Fruit fly (Drosophila melanogaster) whole organism, adult: ENCODE measurements around the gene CG43077.

ENCODE experiments used
- CG11617 ChIP-seq: fragments of 200-800 bp; sonication (Bioruptor generic); optimal IDR thresholded peaks from 2 replicates; lab custom pipeline; 2017; ENCODE audit warnings: mild to moderate bottlenecking, missing biosample characterization, missing genetic modification reagents, missing genetic modification characterization
- CG12768 ChIP-seq: fragments of 200-800 bp; sonication (Bioruptor generic); optimal IDR thresholded peaks from 2 replicates; lab custom pipeline; 2017; ENCODE audit warnings: missing biosample characterization, missing genetic modification characterization, mild to moderate bottlenecking, moderate library complexity, missing genetic modification reagents
- CG14711 ChIP-seq: fragments of 200-800 bp; sonication (Bioruptor generic); optimal IDR thresholded peaks from 2 replicates; lab custom pipeline; 2018; ENCODE audit warnings: missing biosample characterization, mild to moderate bottlenecking, missing genetic modification characterization, moderate library complexity
- CG1620 ChIP-seq: fragments of 200-800 bp; sonication (Bioruptor generic); optimal IDR thresholded peaks from 2 replicates; lab custom pipeline; 2016; ENCODE audit warnings: missing biosample characterization, missing genetic modification characterization
- CG33017 ChIP-seq: fragments of 200-800 bp; sonication (Bioruptor generic); optimal IDR thresholded peaks from 2 replicates; lab custom pipeline; 2018; ENCODE audit warnings: missing biosample characterization, mild to moderate bottlenecking, missing genetic modification characterization, moderate library complexity
- CG5204 ChIP-seq: fragments of 200-800 bp; sonication (Bioruptor generic); optimal IDR thresholded peaks from 2 replicates; lab custom pipeline; 2016; ENCODE audit warnings: missing biosample characterization, missing genetic modification characterization
- CG7045 ChIP-seq: fragments of 200-800 bp; sonication (Bioruptor generic); optimal IDR thresholded peaks from 2 replicates; lab custom pipeline; 2017; ENCODE audit warnings: missing biosample characterization, mild to moderate bottlenecking, missing genetic modification characterization
- CG7101 ChIP-seq: fragments of 200-800 bp; sonication (Bioruptor generic); optimal IDR thresholded peaks from 2 replicates; lab custom pipeline; 2018; ENCODE audit warnings: missing biosample characterization, mild to moderate bottlenecking, missing genetic modification characterization, moderate library complexity
- Clk ChIP-seq: fragments of 200-800 bp; sonication (Bioruptor generic); optimal IDR thresholded peaks from 2 replicates; lab custom pipeline; 2017; ENCODE audit warnings: missing biosample characterization, missing genetic modification characterization
- Crg-1 ChIP-seq: fragments of 200-800 bp; sonication (Bioruptor generic); optimal IDR thresholded peaks from 2 replicates; lab custom pipeline; 2016; ENCODE audit warnings: missing biosample characterization, missing genetic modification characterization
- Hr96 ChIP-seq: fragments of 200-800 bp; sonication (Bioruptor generic); optimal IDR thresholded peaks from 2 replicates; lab custom pipeline; 2016; ENCODE audit warnings: missing biosample characterization, missing genetic modification characterization
- Mnt ChIP-seq: fragments of 200-800 bp; sonication (Bioruptor generic); optimal IDR thresholded peaks from 2 replicates; lab custom pipeline; 2016; ENCODE audit warnings: missing biosample characterization, mild to moderate bottlenecking, missing genetic modification characterization
- bab1 ChIP-seq: fragments of 200-800 bp; sonication (Bioruptor generic); optimal IDR thresholded peaks from 3 replicates; lab custom pipeline; 2019; ENCODE audit warnings: missing biosample characterization, mild to moderate bottlenecking, missing genetic modification characterization, moderate library complexity
- cic ChIP-seq: fragments of 200-800 bp; sonication (Bioruptor generic); optimal IDR thresholded peaks from 2 replicates; lab custom pipeline; 2017; ENCODE audit warnings: missing biosample characterization, mild to moderate bottlenecking, missing genetic modification characterization, moderate library complexity
- cnc ChIP-seq, 2 experiments: fragments of >200 bp; optimal IDR thresholded peaks; 2 replicates each; lab custom pipeline; 2017
- kay ChIP-seq: fragments of 200-800 bp; sonication (Bioruptor generic); peaks from one replicate; lab custom pipeline; 2016; ENCODE audit warnings: missing biosample characterization, missing genetic modification characterization, borderline replicate concordance
- ovo ChIP-seq: fragments of 200-800 bp; sonication (Bioruptor generic); optimal IDR thresholded peaks from 2 replicates; lab custom pipeline; 2016; ENCODE audit warnings: missing biosample characterization, missing genetic modification characterization
- pad ChIP-seq: fragments of 200-800 bp; sonication (Bioruptor generic); optimal IDR thresholded peaks from 3 replicates; lab custom pipeline; 2017; ENCODE audit warnings: missing biosample characterization, missing genetic modification characterization, mild to moderate bottlenecking, moderate library complexity, missing genetic modification reagents
- tj ChIP-seq: fragments of 200-800 bp; sonication (Bioruptor generic); optimal IDR thresholded peaks from 3 replicates; lab custom pipeline; 2017; ENCODE audit warnings: missing biosample characterization, mild to moderate bottlenecking, missing genetic modification characterization, moderate library complexity
- toe ChIP-seq: fragments of 200-800 bp; sonication (Bioruptor generic); optimal IDR thresholded peaks from 2 replicates; lab custom pipeline; 2016; ENCODE audit warnings: missing biosample characterization, missing genetic modification characterization

The CG43077 gene

dm6 chrX:17090585-17090984, 22.3 kb upstream of the CG43077 start:
- TF ChIP-seq cic (GFP tag; lab: Kevin White, UChicago) (no peak), CG12768 (no peak), CG14711 (no peak), Hr96 (no peak), CG1620 (GFP tag; lab: Kevin White, UChicago) (no peak), toe (GFP tag; lab: Kevin White, UChicago) (no peak), CG33017 (tag; lab: Kevin White, UChicago) (no peak), CG7101 (no peak), CG5204 (no peak), CG7045 (no peak), cnc (optimal IDR thresholded peaks at IDR 0.05; lab: Kevin White, UChicago) (no peak), Crg-1 (no peak), bab1 (no peak), Clk (no peak), CG11617 (no peak), kay (GFP tag; lab: Kevin White, UChicago) (no peak), pad (GFP tag; lab: Kevin White, UChicago) (no peak), Mnt (GFP tag; lab: Kevin White, UChicago) (no peak)

- TF ChIP-seq CG11617 = no peak
- TF ChIP-seq CG1620 (GFP tag; lab: Kevin White, UChicago) = no peak
- TF ChIP-seq CG7045 = no peak
- no peak for TF ChIP-seq tj
- TF ChIP-seq CG5204 = no peak
Observed at dm6 chrX:17087575-17087974, 19.3 kb upstream of the CG43077 start, which contains the start of gene CG8945. TSS of gene CG8945 (minus strand) at chrX:17087675.

dm6 chrX:17081147-17081546, 12.8 kb upstream of the CG43077 start, which contains the start of gene CG4955:
TSS of gene CG4955 (plus strand) at chrX:17081447.
- TF ChIP-seq CG12768 = no peak
- TF ChIP-seq Crg-1 = no peak
- no peak for TF ChIP-seq tj
- TF ChIP-seq bab1 = no peak
- TF ChIP-seq CG33017 (tag; lab: Kevin White, UChicago) = no peak
- TF ChIP-seq CG7045 = no peak

- TF ChIP-seq Hr96 (no peak), kay (GFP tag; lab: Kevin White, UChicago) (peak; percentile 79), CG11617 (peak; percentile 15), CG14711 (no peak), CG7045 (no peak), toe (GFP tag; lab: Kevin White, UChicago) (no peak), CG12768 (no peak), ovo (no peak), Mnt (GFP tag; lab: Kevin White, UChicago) (no peak), CG5204 (no peak), Crg-1 (no peak), cic (GFP tag; lab: Kevin White, UChicago) (no peak), CG7101 (peak; percentile 3), Clk (no peak), CG33017 (tag; lab: Kevin White, UChicago) (no peak), tj (no peak), cnc (optimal IDR thresholded peaks at IDR 0.05; lab: Kevin White, UChicago) (no peak), bab1 (no peak), pad (GFP tag; lab: Kevin White, UChicago) (no peak), CG1620 (GFP tag; lab: Kevin White, UChicago) (peak; percentile 30)
Observed at dm6 chrX:17078139-17078977, 10.0 kb upstream of the CG43077 start, which contains the start of gene CG4949. TSS of gene CG4949 (plus strand) at chrX:17078836.

- TF ChIP-seq tj (peak; percentile 32), Mnt (GFP tag; lab: Kevin White, UChicago) (peak; percentile 40), bab1 (peak; percentile 26), pad (GFP tag; lab: Kevin White, UChicago) (peak; percentile 67), CG7045 (no peak), CG1620 (GFP tag; lab: Kevin White, UChicago) (peak; percentile 59), Crg-1 (peak; percentile 6), cic (GFP tag; lab: Kevin White, UChicago) (no peak)
Observed at dm6 chrX:17077290-17078138, 9.2 kb upstream of the CG43077 start, which contains the start of gene wcy. TSS of gene wcy (minus strand) at chrX:17077897.

dm6 chrX:17076449-17077289, 8.3 kb upstream of the CG43077 start:
- TF ChIP-seq CG7045 = no peak
- TF ChIP-seq Crg-1 = peak; percentile 18
- TF ChIP-seq pad (GFP tag; lab: Kevin White, UChicago) = peak; percentile 27
- TF ChIP-seq ovo = no peak
- TF ChIP-seq toe (GFP tag; lab: Kevin White, UChicago) = no peak
- TF ChIP-seq CG14711 = no peak
- TF ChIP-seq cic (GFP tag; lab: Kevin White, UChicago) = no peak
- no peak for TF ChIP-seq CG7101
- TF ChIP-seq kay (GFP tag; lab: Kevin White, UChicago) = no peak
- no peak for TF ChIP-seq Mnt (GFP tag; lab: Kevin White, UChicago)
- TF ChIP-seq CG1620 (GFP tag; lab: Kevin White, UChicago) = peak; percentile 12
- no peak for TF ChIP-seq CG33017 (tag; lab: Kevin White, UChicago)
